Fruit fly (Drosophila melanogaster) S2 (cell line): ENCODE results near the gene Nfs1.

Source experiments
- CG8478 ChIP-seq: fragments of >200 bp; optimal IDR thresholded peaks from 2 replicates; lab custom pipeline; 2018
- CTCF ChIP-seq, 2 experiments: fragments of >200 bp; optimal IDR thresholded peaks; 2 replicates each; lab custom pipeline; 2018

Nfs1 gene

DNA sequence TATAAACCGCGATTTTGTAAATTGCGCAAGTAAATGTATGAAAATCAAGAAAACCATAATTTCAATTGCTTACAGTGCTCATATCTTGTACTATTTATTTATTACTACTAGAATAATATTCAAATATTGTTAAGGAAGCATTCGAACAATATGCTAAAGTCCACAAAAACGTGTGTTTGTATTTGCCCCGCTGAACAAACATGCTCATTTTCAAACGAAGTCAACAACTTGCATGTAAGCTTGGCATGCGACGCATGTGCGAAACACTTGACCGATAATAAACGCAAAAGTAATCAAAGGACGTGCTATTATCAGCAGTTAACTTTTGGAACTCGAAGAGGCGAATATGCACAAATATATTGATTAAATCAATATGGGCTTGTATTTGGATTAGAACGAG, 21.7 kb downstream of the Nfs1 start:
- no peak for TF ChIP-seq CG8478 (lab: Kevin White, UChicago)
- no peak for TF ChIP-seq CTCF (optimal IDR thresholded peaks at IDR 0.05; lab: Kevin White, UChicago)

DNA sequence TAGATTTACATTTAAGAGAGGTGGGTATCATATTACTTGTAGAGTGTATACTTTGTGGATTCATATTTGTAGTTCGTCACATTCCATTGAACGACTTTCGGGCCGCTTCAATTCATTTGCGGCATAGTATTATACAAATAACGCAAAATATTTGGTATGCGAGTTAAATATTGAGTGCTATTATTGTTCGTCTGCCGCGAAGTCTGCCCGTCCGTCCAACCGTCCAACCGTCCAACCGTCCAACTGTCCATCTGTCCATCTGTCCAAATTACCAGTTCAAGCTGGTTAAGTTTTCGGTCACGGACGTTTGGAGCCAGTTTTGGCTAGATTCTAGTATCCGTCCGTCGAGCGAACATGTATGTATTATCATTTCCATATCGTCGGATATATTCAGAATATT, 24.6 kb downstream of the Nfs1 start:
- TF ChIP-seq CTCF (optimal IDR thresholded peaks at IDR 0.05; lab: Kevin White, UChicago) (no peak), CG8478 (lab: Kevin White, UChicago) (no peak)

DNA sequence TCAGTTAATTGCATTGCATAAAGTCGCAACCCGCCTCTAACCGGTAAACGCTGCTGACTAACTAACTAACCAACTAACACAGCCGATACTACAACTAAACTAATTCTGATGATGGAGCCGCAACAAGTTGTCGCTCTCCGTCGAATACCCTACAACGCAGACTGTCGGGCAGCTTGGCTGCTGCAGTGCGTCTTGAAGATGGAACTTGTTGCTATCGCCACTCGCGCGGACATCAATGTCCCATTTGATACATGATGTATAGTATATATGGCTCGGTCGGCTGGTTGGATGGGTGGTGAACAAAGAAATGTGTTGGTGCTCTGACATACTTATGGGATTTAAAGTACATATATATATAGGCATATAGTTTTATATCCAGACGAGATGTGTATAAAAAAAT, 26.1 kb downstream of the Nfs1 start:
- TF ChIP-seq CTCF (optimal IDR thresholded peaks at IDR 0.05; lab: Kevin White, UChicago) (no peak), CG8478 (lab: Kevin White, UChicago) (no peak)

DNA sequence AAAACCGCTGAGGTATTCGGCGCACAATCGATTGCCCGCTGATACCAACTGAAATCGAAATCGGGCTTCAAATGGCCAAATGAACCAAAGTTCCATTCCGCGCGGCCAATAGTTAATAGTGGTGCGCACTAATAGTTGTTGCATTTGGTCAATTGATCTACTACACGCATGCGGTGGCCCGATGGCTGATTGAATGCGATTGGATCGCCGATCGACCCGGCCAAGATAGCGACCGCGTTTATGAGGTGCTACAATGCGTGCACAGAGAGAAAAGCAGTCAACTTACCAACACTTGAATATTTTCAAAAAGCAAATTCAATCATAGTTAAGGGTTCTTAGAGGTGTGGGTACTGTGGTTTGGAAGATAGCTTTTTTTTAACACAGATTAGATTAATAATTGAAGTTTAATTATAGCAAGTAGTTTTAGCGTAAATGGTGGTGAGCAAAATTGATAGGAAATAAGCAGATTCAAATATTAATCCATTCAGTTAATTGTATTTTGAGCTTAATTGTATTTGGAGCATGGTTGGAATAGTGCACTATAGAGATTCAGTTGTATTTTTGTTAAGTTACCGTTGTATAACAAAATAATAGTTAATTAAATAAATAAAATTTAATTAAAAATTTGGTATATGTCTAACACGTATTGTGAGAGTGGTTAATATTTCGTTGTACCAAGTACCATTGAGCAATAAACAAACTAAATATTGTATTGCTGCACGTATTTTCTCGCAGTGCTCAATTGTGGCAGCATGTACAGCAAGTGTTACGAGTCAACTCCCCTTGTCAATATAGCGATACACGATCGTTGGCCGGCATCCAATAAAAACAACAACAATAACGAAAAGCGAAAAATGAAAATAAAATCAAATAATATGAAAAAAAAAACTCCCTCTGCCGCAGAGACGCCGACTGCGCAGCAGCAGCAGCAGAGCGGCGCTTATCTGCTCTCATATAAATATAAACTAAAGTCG, 27.3 kb downstream of the Nfs1 start:
- TF ChIP-seq CG8478 (lab: Kevin White, UChicago) (no peak), CTCF (optimal IDR thresholded peaks at IDR 0.05; lab: Kevin White, UChicago) (no peak)

DNA sequence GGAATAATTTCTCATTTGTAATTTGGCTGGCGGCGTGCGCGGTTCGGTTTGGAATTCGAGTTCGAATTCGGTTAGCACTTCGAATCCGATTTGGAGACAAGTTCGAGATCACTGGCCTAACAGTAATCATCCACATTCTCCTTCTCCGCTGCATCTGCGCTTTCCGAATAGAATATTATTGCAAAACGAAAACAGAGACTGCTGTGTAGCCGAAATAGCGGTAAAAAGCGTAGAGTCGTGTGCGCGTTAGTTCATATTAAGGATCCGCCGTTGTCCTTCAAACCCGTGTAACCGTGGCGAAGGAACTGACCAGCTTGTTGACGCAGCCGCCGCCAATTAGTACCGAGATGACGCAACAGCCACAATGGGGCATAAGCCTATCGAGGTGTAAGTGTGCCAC, 28.0 kb downstream of the Nfs1 start, which contains the start of gene dmGlut:
Gene dmGlut (plus strand): TSS at position 4 of the 400 bp plus-strand sequence.
- TF ChIP-seq CTCF (optimal IDR thresholded peaks at IDR 0.05; lab: Kevin White, UChicago) (no peak), CG8478 (lab: Kevin White, UChicago) (no peak)

DNA sequence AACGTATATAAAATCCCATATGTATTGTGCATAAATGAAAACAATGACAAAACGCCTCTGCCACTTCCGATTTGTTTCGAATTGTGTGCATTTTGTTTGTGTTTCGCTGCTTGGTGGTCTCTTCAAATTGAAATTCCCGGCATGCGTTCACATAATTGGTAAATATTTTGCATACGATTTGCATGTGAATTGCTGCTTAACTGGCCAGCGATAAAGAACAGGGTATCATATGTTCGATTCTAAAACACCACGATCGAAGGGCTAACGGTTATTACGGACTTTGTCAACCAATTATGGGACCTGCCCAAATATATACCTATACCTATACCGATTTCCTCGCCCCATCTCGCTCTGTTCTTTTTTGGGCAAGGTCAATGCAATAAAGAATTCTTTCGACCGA, 28.6 kb downstream of the Nfs1 start:
- TF ChIP-seq CTCF (optimal IDR thresholded peaks at IDR 0.05; lab: Kevin White, UChicago) (no peak), CG8478 (lab: Kevin White, UChicago) (no peak)

DNA sequence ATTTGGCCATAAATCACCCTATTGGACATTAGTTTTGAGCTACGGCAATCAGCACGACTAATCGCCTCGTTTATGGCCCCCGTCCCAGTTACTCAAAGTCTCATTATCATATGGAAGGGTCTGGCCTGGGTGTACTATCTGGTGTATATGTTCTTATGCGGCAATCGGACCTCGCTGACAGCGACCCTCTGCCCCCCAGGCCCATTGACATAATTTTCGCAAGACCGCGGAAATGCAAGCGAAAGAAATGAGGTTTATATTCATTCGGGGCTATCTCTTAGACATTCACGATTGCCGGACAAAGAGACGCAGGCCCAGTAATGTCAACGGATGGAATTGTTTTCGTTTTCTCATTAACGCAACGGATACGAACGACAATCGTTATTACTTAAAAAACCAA, 29.4 kb downstream of the Nfs1 start:
- TF ChIP-seq CG8478 (lab: Kevin White, UChicago), result no peak
- no peak for TF ChIP-seq CTCF (optimal IDR thresholded peaks at IDR 0.05; lab: Kevin White, UChicago)

DNA sequence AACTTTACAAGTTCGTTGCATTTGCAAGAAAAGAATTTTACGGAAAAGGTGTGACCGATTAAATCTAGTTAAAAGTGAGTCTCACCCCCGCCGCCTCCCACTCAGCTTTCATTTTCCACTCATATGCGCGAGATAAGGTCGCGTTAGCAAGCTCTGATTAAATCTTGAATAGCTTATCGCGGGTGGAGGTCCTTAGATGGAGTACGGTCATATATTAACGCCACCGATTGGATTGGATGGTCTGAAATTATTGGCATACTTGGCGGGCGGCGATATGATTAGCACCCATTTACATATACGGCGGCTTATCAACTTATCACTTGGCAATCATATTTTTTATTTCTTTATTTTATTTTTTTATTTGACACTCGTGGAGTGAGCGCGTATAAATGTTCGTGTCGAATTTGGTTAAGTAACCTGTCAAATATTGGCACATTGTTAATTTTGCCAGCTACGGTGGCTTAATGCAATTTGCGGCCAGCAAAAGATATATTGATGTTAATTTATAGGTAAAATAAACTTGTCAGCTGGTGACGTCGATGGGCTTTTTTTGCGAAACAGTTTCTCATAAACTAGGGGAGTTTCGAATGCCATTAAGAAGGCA, 30.2 kb downstream of the Nfs1 start:
- TF ChIP-seq CG8478 (lab: Kevin White, UChicago) (no peak), CTCF (optimal IDR thresholded peaks at IDR 0.05; lab: Kevin White, UChicago) (no peak)

DNA sequence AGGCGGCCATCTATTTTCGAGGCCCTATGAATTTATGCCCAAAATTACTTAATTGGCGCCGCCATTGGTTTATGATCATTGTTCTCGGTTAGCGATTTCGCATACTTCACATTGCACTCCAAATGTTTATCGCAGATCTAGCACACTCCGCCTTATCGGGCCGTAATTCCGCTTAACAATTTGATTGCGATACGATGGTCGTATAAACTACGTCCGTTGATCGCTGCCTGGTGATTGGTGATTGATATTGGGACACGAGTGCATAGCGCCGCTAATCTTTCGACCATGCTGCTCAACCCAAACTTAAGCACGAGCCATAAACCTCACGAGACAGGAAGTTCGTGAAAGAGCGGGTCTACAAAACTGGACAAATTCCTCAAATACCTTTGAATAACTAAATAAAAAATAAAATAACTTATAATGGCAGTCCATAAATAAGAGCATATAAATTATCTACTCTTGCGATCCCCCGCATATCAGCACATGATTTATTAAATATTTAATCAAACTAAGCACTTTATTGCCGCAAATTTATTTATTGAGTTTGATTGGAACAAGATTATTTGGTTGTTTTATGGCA, 31.2 kb downstream of the Nfs1 start:
- no peak for TF ChIP-seq CTCF (optimal IDR thresholded peaks at IDR 0.05; lab: Kevin White, UChicago)
- TF ChIP-seq CG8478 (lab: Kevin White, UChicago), result no peak

DNA sequence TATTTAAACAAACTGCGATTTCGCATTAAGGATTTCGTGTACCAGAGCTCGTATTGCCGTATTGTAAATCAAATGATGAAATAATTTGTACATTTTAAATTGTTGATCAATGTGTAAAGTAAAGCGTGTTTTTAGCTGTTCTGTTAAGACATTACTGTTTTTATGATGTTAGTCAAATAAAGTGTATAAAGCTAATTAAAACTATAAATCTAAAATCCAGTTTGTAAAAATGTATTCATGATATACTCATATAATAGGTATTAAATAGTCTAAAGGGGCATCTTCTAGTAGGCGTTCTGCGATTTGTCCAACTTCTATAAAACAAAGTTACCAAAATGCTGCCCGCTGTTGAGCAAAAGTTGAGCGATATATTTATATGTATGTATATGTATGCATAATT, 34.4 kb downstream of the Nfs1 start, which contains the start of gene CG18788:
Gene CG18788 (plus strand): TSS at position 301 of the 400 bp plus-strand sequence.
- no peak for TF ChIP-seq CTCF (optimal IDR thresholded peaks at IDR 0.05; lab: Kevin White, UChicago)
- TF ChIP-seq CG8478 (lab: Kevin White, UChicago), result no peak

DNA sequence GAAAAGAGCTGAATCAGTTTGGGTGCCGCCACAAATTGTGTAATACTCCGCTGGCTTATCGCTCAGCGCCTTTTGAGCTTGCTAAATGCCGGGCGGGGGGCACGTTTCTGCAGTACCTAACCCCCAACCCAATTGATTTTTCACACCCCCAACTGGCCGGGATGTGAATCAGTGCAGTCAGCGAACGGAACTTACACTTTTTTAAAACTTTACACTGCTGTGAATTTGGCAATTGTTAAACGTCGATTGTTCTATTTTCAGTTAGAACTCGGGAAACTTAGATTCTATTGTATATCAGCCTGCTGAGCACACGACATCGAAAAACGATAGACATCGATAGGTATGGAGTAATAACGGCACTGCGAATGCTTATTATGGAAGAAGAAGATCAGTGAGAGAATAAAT, 38.7 kb downstream of the Nfs1 start, which contains the start of gene Tom70:
Gene Tom70 (minus strand): TSS at position 335 of the 405 bp plus-strand sequence.
- TF ChIP-seq CG8478 (lab: Kevin White, UChicago) (no peak), CTCF (optimal IDR thresholded peaks at IDR 0.05; lab: Kevin White, UChicago) (no peak)

DNA sequence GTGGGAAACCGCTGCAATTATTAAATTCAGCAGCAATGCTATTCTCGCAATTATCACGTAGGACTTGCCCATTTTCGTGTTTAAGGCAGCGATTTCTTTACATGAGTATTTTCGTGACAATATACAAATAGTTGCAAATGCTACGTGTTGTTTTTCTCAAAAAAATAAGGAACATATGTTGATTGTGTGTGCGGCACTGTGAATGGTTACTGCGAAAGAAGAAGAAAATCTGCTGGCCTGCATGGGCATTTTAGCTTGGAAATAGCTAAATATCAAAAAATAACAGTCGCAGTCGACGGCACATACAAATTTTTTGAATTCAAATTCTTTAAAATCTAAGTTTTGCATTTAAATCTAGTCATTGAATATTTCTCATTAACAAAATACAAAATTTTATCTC, 41.1 kb downstream of the Nfs1 start, which contains the start of gene CG6766:
Gene CG6766 (minus strand): TSS at position 180 of the 400 bp plus-strand sequence.
- no peak for TF ChIP-seq CTCF (optimal IDR thresholded peaks at IDR 0.05; lab: Kevin White, UChicago)

DNA sequence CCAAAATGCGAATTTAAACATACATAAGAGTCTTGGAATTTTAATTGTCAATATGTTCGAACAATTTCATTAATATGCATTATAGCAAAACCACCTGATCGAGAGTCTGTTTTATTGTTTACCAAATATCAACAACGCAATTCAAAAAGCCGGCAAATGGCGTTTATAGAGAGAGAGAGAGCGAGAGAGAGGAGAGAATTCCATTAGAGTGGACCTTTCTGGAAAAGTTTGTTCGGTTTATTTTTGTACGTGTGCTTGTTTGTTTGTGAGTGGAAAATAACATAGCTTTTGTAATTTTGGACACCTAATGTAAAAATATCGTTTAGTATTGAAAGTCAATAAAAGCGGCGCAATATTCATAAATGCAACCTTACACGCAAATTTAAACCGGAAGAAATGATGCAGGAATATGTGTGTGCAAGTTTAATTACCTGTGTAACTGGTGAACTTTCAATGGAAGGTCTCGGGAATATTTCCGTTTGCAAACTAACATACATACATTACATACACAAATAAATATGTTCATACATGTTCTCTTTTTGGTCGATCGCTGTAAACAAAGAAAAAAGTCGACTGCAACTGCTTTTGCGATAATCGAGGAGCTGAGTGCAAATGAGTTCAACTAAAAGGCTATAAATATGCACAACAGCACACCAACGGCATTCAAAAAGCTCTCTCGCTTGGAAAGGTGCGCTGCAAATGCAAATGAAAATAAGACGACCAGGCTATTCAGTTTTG, 45.3 kb downstream of the Nfs1 start, which contains the start of gene CG6785:
Gene CG6785 (minus strand): TSS at position 588 of the 738 bp plus-strand sequence.
- no peak for TF ChIP-seq CTCF (optimal IDR thresholded peaks at IDR 0.05; lab: Kevin White, UChicago)
- TF ChIP-seq CG8478 (lab: Kevin White, UChicago), result no peak

DNA sequence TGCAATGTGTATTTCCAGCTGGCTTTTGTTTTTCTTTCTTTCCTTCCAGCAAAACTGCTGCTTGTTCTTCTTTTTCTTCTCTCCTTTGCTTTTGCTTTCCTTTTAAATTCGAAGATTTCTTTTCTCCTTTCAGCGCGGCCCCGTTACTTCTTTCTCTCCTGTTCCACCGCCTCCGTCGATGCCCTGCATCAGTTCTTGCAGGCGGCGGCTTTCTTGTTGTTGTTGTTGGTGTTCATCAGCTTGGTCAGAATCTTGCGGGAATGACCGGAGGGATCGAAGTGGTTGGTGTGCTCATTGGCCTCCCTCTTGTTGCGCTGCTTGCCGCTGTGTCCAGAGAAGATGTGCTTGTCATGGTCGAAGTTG, 46.1 kb downstream of the Nfs1 start:
- no peak for TF ChIP-seq CTCF (optimal IDR thresholded peaks at IDR 0.05; lab: Kevin White, UChicago)
- no peak for TF ChIP-seq CG8478 (lab: Kevin White, UChicago)
